Worm (Caenorhabditis elegans) whole organism, mixed stage, embryonic: Measurements from ENCODE around the gene aat-8.

Source experiments
- M03D4.4 ChIP-seq: sonication (generic microtip); optimal IDR thresholded peaks from 2 replicates; lab custom pipeline; 2017; ENCODE audit warnings: mild to moderate bottlenecking, missing genetic modification characterization, missing compliant biosample characterization
- bed-3 ChIP-seq: fragments of 200-800 bp; sonication (Bioruptor generic); optimal IDR thresholded peaks from 3 replicates; lab custom pipeline; 2018; ENCODE audit warnings: mild to moderate bottlenecking, missing genetic modification characterization, moderate library complexity, missing compliant biosample characterization
- blmp-1 ChIP-seq: fragments of 150-350 bp; optimal IDR thresholded peaks from 2 replicates; lab custom pipeline; 2014; ENCODE audit warnings: missing biosample characterization, missing genetic modification characterization
- ceh-39 ChIP-seq: fragments of 150-350 bp; optimal IDR thresholded peaks from 2 replicates; lab custom pipeline; 2014; ENCODE audit warnings: missing biosample characterization, missing genetic modification characterization
- ceh-43 ChIP-seq: fragments of 200-800 bp; sonication (Bioruptor generic); optimal IDR thresholded peaks from 2 replicates; lab custom pipeline; 2018; ENCODE audit warnings: mild to moderate bottlenecking, missing genetic modification characterization, moderate library complexity, missing compliant biosample characterization
- ceh-83 ChIP-seq: fragments of 200-800 bp; sonication (Bioruptor generic); optimal IDR thresholded peaks from 2 replicates; lab custom pipeline; 2018; ENCODE audit warnings: mild to moderate bottlenecking, missing genetic modification characterization, missing compliant biosample characterization
- ces-1 ChIP-seq: fragments of 150-350 bp; optimal IDR thresholded peaks from 2 replicates; lab custom pipeline; 2014; ENCODE audit warnings: missing biosample characterization, missing genetic modification reagents, missing genetic modification characterization
- cnd-1 ChIP-seq: fragments of 200-800 bp; sonication (Bioruptor generic); optimal IDR thresholded peaks from 2 replicates; lab custom pipeline; 2018; ENCODE audit warnings: mild to moderate bottlenecking, missing genetic modification characterization, missing compliant biosample characterization
- elt-1 ChIP-seq: sonication (generic microtip); optimal IDR thresholded peaks from 2 replicates; lab custom pipeline; 2017; ENCODE audit warnings: missing genetic modification characterization, mild to moderate bottlenecking, missing compliant biosample characterization, antibody characterized with exemption, moderate library complexity, borderline replicate concordance; ENCODE audit not compliant: insufficient read depth
- ham-2 ChIP-seq: fragments of 200-800 bp; sonication (Bioruptor generic); optimal IDR thresholded peaks from 2 replicates; lab custom pipeline; 2018; ENCODE audit warnings: mild to moderate bottlenecking, missing genetic modification characterization, missing compliant biosample characterization
- hlh-1 ChIP-seq: fragments of 150-350 bp; optimal IDR thresholded peaks from 2 replicates; lab custom pipeline; 2014; ENCODE audit warnings: missing biosample characterization, missing genetic modification reagents, missing genetic modification characterization
- lin-13 ChIP-seq: fragments of 150-350 bp; optimal IDR thresholded peaks from 2 replicates; lab custom pipeline; 2014; ENCODE audit warnings: missing biosample characterization, missing genetic modification characterization
- lin-32 ChIP-seq: fragments of 200-800 bp; sonication (Bioruptor generic); optimal IDR thresholded peaks from 2 replicates; lab custom pipeline; 2018; ENCODE audit warnings: mild to moderate bottlenecking, missing genetic modification characterization, missing compliant biosample characterization
- lsy-2 ChIP-seq: fragments of 150-350 bp; optimal IDR thresholded peaks from 2 replicates; lab custom pipeline; 2014; ENCODE audit warnings: missing biosample characterization, missing genetic modification characterization
- mep-1 ChIP-seq: fragments of 150-350 bp; optimal IDR thresholded peaks from 2 replicates; lab custom pipeline; 2017; ENCODE audit warnings: missing biosample characterization, missing genetic modification reagents, missing genetic modification characterization, inconsistent platforms
- mls-2 ChIP-seq: sonication (generic microtip); optimal IDR thresholded peaks from 2 replicates; lab custom pipeline; 2016; ENCODE audit warnings: mild to moderate bottlenecking, missing genetic modification characterization, moderate library complexity, missing compliant biosample characterization
- nhr-12 ChIP-seq: fragments of 150-350 bp; optimal IDR thresholded peaks from 2 replicates; lab custom pipeline; 2014; ENCODE audit warnings: missing biosample characterization, missing genetic modification characterization
- nhr-2 ChIP-seq: fragments of 150-350 bp; optimal IDR thresholded peaks from 2 replicates; lab custom pipeline; 2014; ENCODE audit warnings: missing biosample characterization, missing genetic modification characterization
- nhr-237 ChIP-seq: fragments of 150-350 bp; optimal IDR thresholded peaks from 2 replicates; lab custom pipeline; 2014; ENCODE audit warnings: missing biosample characterization, missing genetic modification characterization
- nhr-28 ChIP-seq: fragments of 150-350 bp; optimal IDR thresholded peaks from 2 replicates; lab custom pipeline; 2014; ENCODE audit warnings: missing biosample characterization, missing genetic modification characterization
- nhr-76 ChIP-seq: sonication (generic microtip); optimal IDR thresholded peaks from 2 replicates; lab custom pipeline; 2017; ENCODE audit warnings: missing biosample characterization, missing genetic modification characterization
- pha-4 ChIP-seq: fragments of 150-350 bp; optimal IDR thresholded peaks from 2 replicates; lab custom pipeline; 2018; ENCODE audit warnings: missing biosample characterization, missing genetic modification reagents, missing genetic modification characterization
- sem-2 ChIP-seq: fragments of 200-800 bp; sonication (Bioruptor generic); optimal IDR thresholded peaks from 2 replicates; lab custom pipeline; 2018; ENCODE audit warnings: mild to moderate bottlenecking, missing genetic modification characterization, missing compliant biosample characterization
- snpc-4 ChIP-seq: fragments of 150-350 bp; optimal IDR thresholded peaks from 2 replicates; lab custom pipeline; 2014; ENCODE audit warnings: missing biosample characterization, missing genetic modification characterization
- sptf-1 ChIP-seq: sonication (generic microtip); optimal IDR thresholded peaks from 2 replicates; lab custom pipeline; 2017; ENCODE audit warnings: mild to moderate bottlenecking, missing genetic modification characterization, moderate library complexity, missing compliant biosample characterization
- unc-120 ChIP-seq: sonication (generic microtip); optimal IDR thresholded peaks from 2 replicates; lab custom pipeline; 2017; ENCODE audit warnings: missing genetic modification characterization, missing compliant biosample characterization; ENCODE audit not compliant: poor library complexity, severe bottlenecking
- unc-39 ChIP-seq: fragments of 150-350 bp; optimal IDR thresholded peaks from 2 replicates; lab custom pipeline; 2014; ENCODE audit warnings: missing biosample characterization, missing genetic modification characterization
- unc-62 ChIP-seq: fragments of 150-350 bp; optimal IDR thresholded peaks from 2 replicates; lab custom pipeline; 2014; ENCODE audit warnings: missing biosample characterization, missing genetic modification reagents, missing genetic modification characterization
- zip-8 ChIP-seq: fragments of 150-350 bp; optimal IDR thresholded peaks from 2 replicates; lab custom pipeline; 2014; ENCODE audit warnings: missing biosample characterization, missing genetic modification characterization

The aat-8 gene

ce11 chrIV:3826590-3827128, 38.2 kb downstream of the aat-8 start, which contains the start of gene F28F9.3:
TSS of gene F28F9.3 (plus strand) at chrIV:3826890.
- TF ChIP-seq elt-1 (tag; lab: Kevin White, UChicago) (peak; percentile 66), lsy-2 (tag; lab: Kevin White, UChicago) (no peak)

ce11 chrIV:3825388-3825787, 39.5 kb downstream of the aat-8 start:
- peak; percentile 56 for TF ChIP-seq hlh-1
- TF ChIP-seq snpc-4 (tag; lab: Kevin White, UChicago) = no peak
- TF ChIP-seq ham-2 (GFP tag; lab: Kevin White, UChicago) = peak; percentile 31
- peak; percentile 4 for TF ChIP-seq nhr-2
- peak; percentile 66 for TF ChIP-seq unc-62
- TF ChIP-seq elt-1 (tag; lab: Kevin White, UChicago) = peak; percentile 84
- TF ChIP-seq unc-39 = no peak
- TF ChIP-seq nhr-237 (tag; lab: Kevin White, UChicago) = no peak
- TF ChIP-seq lin-32 = no peak
- TF ChIP-seq nhr-76 (tag; lab: Kevin White, UChicago) = no peak

ce11 chrIV:3824720-3825119, 40.1 kb downstream of the aat-8 start:
- no peak for TF ChIP-seq nhr-28 (tag; lab: Kevin White, UChicago)
- TF ChIP-seq blmp-1 (tag; lab: Kevin White, UChicago) = no peak
- peak; percentile 45 for TF ChIP-seq nhr-2
- TF ChIP-seq ceh-83 (GFP tag; lab: Kevin White, UChicago) = no peak
- peak; percentile 16 for TF ChIP-seq M03D4.4 (tag; lab: Kevin White, UChicago)
- peak; percentile 39 for TF ChIP-seq unc-62
- TF ChIP-seq sptf-1 (tag; lab: Kevin White, UChicago) = peak; percentile 40
- TF ChIP-seq nhr-237 (tag; lab: Kevin White, UChicago) = peak; percentile 9
- TF ChIP-seq cnd-1 (tag; lab: Kevin White, UChicago) = no peak
- peak; percentile 60 for TF ChIP-seq pha-4 (tag; lab: Kevin White, UChicago)
- no peak for TF ChIP-seq zip-8 (tag; lab: Kevin White, UChicago)
- TF ChIP-seq nhr-76 (tag; lab: Kevin White, UChicago) = no peak
- TF ChIP-seq ceh-39 (tag; lab: Kevin White, UChicago) = peak; percentile 48
- TF ChIP-seq snpc-4 (tag; lab: Kevin White, UChicago) = no peak
- peak; percentile 52 for TF ChIP-seq lin-13 (tag; lab: Kevin White, UChicago)
- TF ChIP-seq ceh-43 (GFP tag; lab: Kevin White, UChicago) = no peak
- TF ChIP-seq ces-1 (GFP tag; lab: Kevin White, UChicago) = peak; percentile 96
- no peak for TF ChIP-seq sem-2
- TF ChIP-seq mep-1 (tag; lab: Kevin White, UChicago) = peak; percentile 25
- TF ChIP-seq lin-32 = peak; percentile 40
- no peak for TF ChIP-seq nhr-12 (tag; lab: Kevin White, UChicago)
- no peak for TF ChIP-seq unc-39
- TF ChIP-seq lsy-2 (tag; lab: Kevin White, UChicago) = no peak
- peak; percentile 54 for TF ChIP-seq mls-2 (tag; lab: Kevin White, UChicago)
- TF ChIP-seq hlh-1 = peak; percentile 53
- TF ChIP-seq unc-120 (tag; lab: Kevin White, UChicago) = peak; percentile 50
- no peak for TF ChIP-seq bed-3 (GFP tag; lab: Kevin White, UChicago)

- TF ChIP-seq ceh-39 (tag; lab: Kevin White, UChicago) (no peak), sem-2 (no peak), bed-3 (GFP tag; lab: Kevin White, UChicago) (no peak)
- TF ChIP-seq, all 35 proteins: peak for 0
Observed at ce11 chrIV:3821554-3821953, 43.3 kb downstream of the aat-8 start.

- no peak for TF ChIP-seq unc-62
- peak; percentile 2 for TF ChIP-seq ces-1 (GFP tag; lab: Kevin White, UChicago)
- TF ChIP-seq, all 35 proteins: peak for 1
Observed at ce11 chrIV:3820133-3820532, 44.7 kb downstream of the aat-8 start.

- TF ChIP-seq sptf-1 (tag; lab: Kevin White, UChicago) (no peak), mep-1 (tag; lab: Kevin White, UChicago) (no peak), ceh-43 (GFP tag; lab: Kevin White, UChicago) (no peak), sem-2 (no peak), snpc-4 (tag; lab: Kevin White, UChicago) (no peak), zip-8 (tag; lab: Kevin White, UChicago) (no peak), ceh-83 (GFP tag; lab: Kevin White, UChicago) (no peak)
Observed at ce11 chrIV:3819278-3819777, 45.5 kb downstream of the aat-8 start, which contains the start of gene bris-1. TSS of gene bris-1 (minus strand) at chrIV:3819328.
